Worm (Caenorhabditis elegans): ENCODE data around the gene efl-3.

ce11 chrII:8407491-8407890 lies 5.0 kb upstream of the efl-3 start, which contains the start of gene sra-13:
- TF ChIP-seq snpc-4 (tag; optimal IDR thresholded peaks at IDR 0.05) (no peak), ZK546.5 (tag; optimal IDR thresholded peaks at IDR 0.05) (no peak), ztf-11 (tag; optimal IDR thresholded peaks at IDR 0.05) (no peak), unc-62 (GFP tag; optimal IDR thresholded peaks at IDR 0.05) (no peak), egl-27 (tag; optimal IDR thresholded peaks at IDR 0.05) (no peak), mab-5 (tag; optimal IDR thresholded peaks at IDR 0.05) (no peak), aly-2 (tag; optimal IDR thresholded peaks at IDR 0.05) (no peak), lin-11 (tag; optimal IDR thresholded peaks at IDR 0.05) (no peak), lsy-2 (tag; optimal IDR thresholded peaks at IDR 0.05) (no peak), nhr-237 (tag; optimal IDR thresholded peaks at IDR 0.05) (no peak), ama-1 (optimal IDR thresholded peaks at IDR 0.05) (no peak), elt-1 (tag; optimal IDR thresholded peaks at IDR 0.05) (no peak), lin-39 (tag; optimal IDR thresholded peaks at IDR 0.05) (no peak), ztf-4 (tag; optimal IDR thresholded peaks at IDR 0.05) (no peak)
